Worm (Caenorhabditis elegans) whole organism, midembryonic: ENCODE data around the gene nhr-27.

Experiments used
- T22C8.4 ChIP-seq: fragments of 200-800 bp; sonication (Bioruptor generic); IDR thresholded peaks from 2 replicates; pipeline ENCODE4 v1.3.6; 2022; ENCODE audit warnings: missing genetic modification characterization, missing compliant biosample characterization
- cog-1 ChIP-seq: sonication (generic microtip); optimal IDR thresholded peaks from 2 replicates; lab custom pipeline; 2016; ENCODE audit warnings: missing genetic modification characterization, missing compliant biosample characterization
- flt-1 ChIP-seq: fragments of 200-800 bp; sonication (Bioruptor generic); IDR thresholded peaks from 2 replicates; pipeline ENCODE4 v1.3.6; 2022; ENCODE audit warnings: missing genetic modification characterization, missing compliant biosample characterization
- klf-2 ChIP-seq: fragments of 200-800 bp; sonication (Bioruptor generic); conservative IDR thresholded peaks from 2 replicates; pipeline ENCODE4 v1.3.6; 2022; ENCODE audit warnings: missing genetic modification reagents, missing genetic modification characterization, missing compliant biosample characterization
- med-1 ChIP-seq: sonication (generic microtip); optimal IDR thresholded peaks from 2 replicates; lab custom pipeline; 2017; ENCODE audit warnings: missing genetic modification characterization, mild to moderate bottlenecking, missing compliant biosample characterization, antibody characterized with exemption, missing genetic modification reagents; ENCODE audit not compliant: insufficient read depth
- ref-1 ChIP-seq: fragments of 200-800 bp; sonication (Bioruptor generic); conservative IDR thresholded peaks from 2 replicates; pipeline ENCODE4 v1.3.6; 2022; ENCODE audit warnings: missing genetic modification reagents, missing genetic modification characterization, missing compliant biosample characterization
- tab-1 ChIP-seq: fragments of 200-800 bp; sonication (Bioruptor generic); IDR thresholded peaks from 2 replicates; pipeline ENCODE4 v1.3.6; 2022; ENCODE audit warnings: missing genetic modification characterization, missing compliant biosample characterization
- ztf-23 ChIP-seq: fragments of 200-800 bp; sonication (Bioruptor generic); IDR thresholded peaks from 2 replicates; pipeline ENCODE4 v1.3.6; 2022; ENCODE audit warnings: missing genetic modification reagents, missing genetic modification characterization, missing compliant biosample characterization
- ztf-29 ChIP-seq: fragments of 200-800 bp; sonication (Bioruptor generic); IDR thresholded peaks from 2 replicates; pipeline ENCODE4 v1.3.6; 2022; ENCODE audit warnings: missing genetic modification reagents, missing genetic modification characterization, missing compliant biosample characterization

nhr-27 gene

DNA sequence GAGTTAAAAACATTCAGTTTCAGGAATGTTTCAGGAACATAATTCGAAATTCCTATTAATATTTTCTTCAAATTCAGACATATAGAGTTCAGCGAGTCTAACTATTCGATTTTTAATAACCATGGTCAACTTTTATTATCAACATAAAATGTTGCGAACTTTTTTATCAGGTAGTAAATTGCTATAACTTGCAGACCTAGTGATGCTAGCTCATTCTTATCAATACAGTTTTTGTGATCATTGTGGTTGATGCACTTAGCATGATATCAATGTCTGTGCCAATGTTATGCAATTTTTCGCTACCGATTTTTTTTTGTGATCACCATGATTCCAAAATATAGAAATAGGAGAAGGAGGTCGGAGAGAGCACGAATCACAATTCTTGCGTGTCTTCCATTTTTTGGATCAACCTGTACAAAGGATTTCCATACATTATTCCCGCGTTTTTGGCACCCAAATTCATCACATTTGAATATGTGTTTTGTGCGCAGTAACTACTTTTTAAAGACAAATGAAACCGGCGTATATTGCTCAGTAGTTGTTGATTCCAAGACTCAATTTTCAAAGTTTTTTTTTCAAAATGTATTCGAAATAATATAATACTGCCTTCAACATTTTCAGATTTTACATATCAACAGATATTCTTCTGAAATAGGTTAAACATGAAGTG lies 76.8 kb downstream of the nhr-27 start, which contains the start of gene pgp-12:
TSS of gene pgp-12 (plus strand) at position 620 of the 670 bp plus-strand sequence.
- TF ChIP-seq klf-2 (no peak), med-1 (GFP tag; lab: Kevin White, UChicago) (no peak), ref-1 (GFP tag; lab: Robert Waterston, UW) (no peak), flt-1 (no peak), cog-1 (tag; lab: Kevin White, UChicago) (no peak), ztf-23 (GFP tag; lab: Robert Waterston, UW) (no peak), ztf-29 (GFP tag; lab: Robert Waterston, UW) (no peak), T22C8.4 (GFP tag; lab: Robert Waterston, UW) (no peak), tab-1 (GFP tag; lab: Robert Waterston, UW) (no peak)

DNA sequence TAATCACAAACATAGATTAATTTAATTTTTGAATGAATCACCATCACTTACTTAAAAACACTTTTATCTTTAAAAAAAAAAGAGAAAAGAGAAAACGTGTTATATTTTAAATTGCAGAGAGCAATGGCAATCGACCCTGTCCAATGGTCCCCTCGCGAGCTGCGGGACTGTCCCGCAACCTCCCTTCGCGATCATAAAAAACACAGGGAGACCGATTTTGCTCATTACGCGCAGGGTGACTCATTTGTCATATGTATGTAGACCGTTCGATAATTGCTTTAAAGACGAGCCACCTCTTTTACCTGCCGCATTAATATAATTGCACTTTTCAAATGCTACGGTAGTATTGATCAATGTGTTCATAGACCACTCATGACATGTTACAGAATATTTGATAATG lies 78.0 kb downstream of the nhr-27 start:
- no peak for TF ChIP-seq ref-1 (GFP tag; lab: Robert Waterston, UW)
- no peak for TF ChIP-seq ztf-23 (GFP tag; lab: Robert Waterston, UW)
- TF ChIP-seq T22C8.4 (GFP tag; lab: Robert Waterston, UW) = no peak
- TF ChIP-seq med-1 (GFP tag; lab: Kevin White, UChicago) = no peak
- TF ChIP-seq cog-1 (tag; lab: Kevin White, UChicago) = no peak
- no peak for TF ChIP-seq ztf-29 (GFP tag; lab: Robert Waterston, UW)
- TF ChIP-seq klf-2 = no peak
- no peak for TF ChIP-seq flt-1
- TF ChIP-seq tab-1 (GFP tag; lab: Robert Waterston, UW) = no peak

DNA sequence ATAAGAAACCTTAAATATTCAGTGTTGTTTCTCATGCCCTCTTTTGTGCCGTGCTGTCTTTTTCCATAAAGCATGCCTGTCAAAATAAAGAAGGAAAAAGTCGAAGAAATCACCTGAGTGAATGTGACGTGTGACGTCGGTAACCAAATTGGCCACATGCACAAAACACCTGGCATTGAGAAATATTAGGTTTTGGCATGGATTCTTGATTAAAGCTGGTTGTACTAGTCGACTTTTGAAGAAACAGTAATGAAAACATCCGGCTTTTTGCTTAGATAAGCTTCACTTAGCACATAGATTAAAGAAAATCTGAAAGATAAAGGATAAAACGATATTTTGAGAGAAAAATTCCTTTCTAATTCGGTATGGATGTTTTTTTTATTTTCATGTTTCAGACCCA lies 82.0 kb downstream of the nhr-27 start:
- TF ChIP-seq T22C8.4 (GFP tag; lab: Robert Waterston, UW) (no peak), klf-2 (no peak), cog-1 (tag; lab: Kevin White, UChicago) (no peak), tab-1 (GFP tag; lab: Robert Waterston, UW) (no peak)

- no peak for TF ChIP-seq T22C8.4 (GFP tag; lab: Robert Waterston, UW)
- no peak for TF ChIP-seq klf-2
- no peak for TF ChIP-seq ztf-23 (GFP tag; lab: Robert Waterston, UW)
- no peak for TF ChIP-seq med-1 (GFP tag; lab: Kevin White, UChicago)
- no peak for TF ChIP-seq flt-1
- TF ChIP-seq cog-1 (tag; lab: Kevin White, UChicago) = no peak
- TF ChIP-seq ztf-29 (GFP tag; lab: Robert Waterston, UW) = no peak
- TF ChIP-seq ref-1 (GFP tag; lab: Robert Waterston, UW) = no peak
- no peak for TF ChIP-seq tab-1 (GFP tag; lab: Robert Waterston, UW)
These were observed 86.7 kb downstream of the nhr-27 start for ce11 chrX:12721429-12721828.

DNA sequence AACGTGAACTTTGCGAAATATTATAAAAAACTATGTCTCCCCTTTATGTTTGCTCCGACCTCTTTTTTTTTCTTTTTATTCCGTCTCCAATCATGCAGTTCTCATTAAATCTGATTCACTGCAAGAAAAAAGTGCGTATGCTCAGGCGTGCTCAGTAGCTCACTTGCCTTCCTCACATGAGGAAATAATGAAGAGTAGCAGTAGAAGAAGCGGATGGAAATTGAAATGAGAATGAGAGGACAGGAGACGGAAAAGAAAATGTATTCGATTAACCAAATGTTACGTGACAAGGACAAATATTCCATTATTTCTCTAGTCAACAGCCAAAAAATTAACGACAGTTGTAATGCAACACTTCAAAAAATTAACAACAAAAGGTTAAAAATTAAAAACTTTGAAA lies 95.1 kb downstream of the nhr-27 start:
- TF ChIP-seq T22C8.4 (GFP tag; lab: Robert Waterston, UW) (no peak), ztf-23 (GFP tag; lab: Robert Waterston, UW) (no peak), tab-1 (GFP tag; lab: Robert Waterston, UW) (no peak), ztf-29 (GFP tag; lab: Robert Waterston, UW) (no peak), ref-1 (GFP tag; lab: Robert Waterston, UW) (no peak), flt-1 (no peak), med-1 (GFP tag; lab: Kevin White, UChicago) (no peak), cog-1 (tag; lab: Kevin White, UChicago) (no peak), klf-2 (no peak)

ce11 chrX:12712353-12712752 lies 95.8 kb downstream of the nhr-27 start, which contains the start of gene rgs-2:
rgs-2 (plus strand) TSS chrX:12712653.
- TF ChIP-seq ztf-29 (GFP tag; lab: Robert Waterston, UW) (no peak), med-1 (GFP tag; lab: Kevin White, UChicago) (no peak), tab-1 (GFP tag; lab: Robert Waterston, UW) (no peak), flt-1 (no peak), cog-1 (tag; lab: Kevin White, UChicago) (no peak), ref-1 (GFP tag; lab: Robert Waterston, UW) (no peak), ztf-23 (GFP tag; lab: Robert Waterston, UW) (no peak), T22C8.4 (GFP tag; lab: Robert Waterston, UW) (no peak), klf-2 (no peak)

ce11 chrX:12704721-12705120 lies 103.4 kb downstream of the nhr-27 start, which contains the start of gene nhr-272:
nhr-272 (minus strand) TSS chrX:12704821.
- no peak for TF ChIP-seq cog-1 (tag; lab: Kevin White, UChicago)
- TF ChIP-seq ztf-29 (GFP tag; lab: Robert Waterston, UW) = no peak
- no peak for TF ChIP-seq ref-1 (GFP tag; lab: Robert Waterston, UW)

DNA sequence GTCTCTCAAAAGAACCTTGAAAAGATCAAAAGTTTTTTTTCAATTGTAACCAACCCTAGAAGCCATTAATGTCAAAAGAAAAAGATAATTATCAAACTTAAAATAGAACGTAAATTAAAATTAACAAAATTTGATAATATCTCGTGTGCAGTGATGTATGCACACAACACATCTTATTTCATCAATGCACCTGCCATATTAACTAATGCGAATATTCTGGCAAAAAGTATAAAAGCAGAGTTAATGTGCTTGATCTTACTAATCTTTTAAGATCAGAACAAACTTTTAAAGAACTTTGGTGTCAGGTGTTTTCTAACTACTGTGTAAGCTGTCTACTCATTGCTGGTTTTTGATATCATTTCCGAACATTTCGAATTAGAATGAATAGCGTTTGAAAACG lies 105.4 kb downstream of the nhr-27 start:
- TF ChIP-seq cog-1 (tag; lab: Kevin White, UChicago) (no peak), flt-1 (no peak), ref-1 (GFP tag; lab: Robert Waterston, UW) (no peak), klf-2 (no peak), ztf-29 (GFP tag; lab: Robert Waterston, UW) (no peak), tab-1 (GFP tag; lab: Robert Waterston, UW) (no peak), ztf-23 (GFP tag; lab: Robert Waterston, UW) (no peak)

DNA sequence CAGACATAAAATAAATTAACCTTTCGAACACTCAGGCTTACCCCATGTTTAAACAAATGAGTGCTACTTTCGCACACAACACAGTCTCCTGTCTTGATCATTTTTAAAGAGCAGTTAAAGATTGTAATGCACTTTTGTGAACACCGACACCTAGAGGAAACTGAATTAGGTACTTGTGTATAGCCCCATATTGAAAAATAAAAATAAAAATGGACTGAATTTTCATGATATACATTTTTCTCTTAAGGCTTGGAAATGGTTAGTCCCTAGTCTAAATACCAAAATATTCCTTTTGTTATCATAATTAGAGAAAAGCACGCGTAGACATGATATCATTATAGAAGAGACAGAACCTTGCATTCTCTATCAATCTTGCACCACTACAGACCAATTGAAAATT lies 106.2 kb downstream of the nhr-27 start, which contains the start of gene nhr-214:
TSS of gene nhr-214 (minus strand) at position 101 of the 400 bp plus-strand sequence.
- TF ChIP-seq klf-2 (no peak), cog-1 (tag; lab: Kevin White, UChicago) (no peak), ztf-29 (GFP tag; lab: Robert Waterston, UW) (no peak), flt-1 (no peak), T22C8.4 (GFP tag; lab: Robert Waterston, UW) (no peak)

DNA sequence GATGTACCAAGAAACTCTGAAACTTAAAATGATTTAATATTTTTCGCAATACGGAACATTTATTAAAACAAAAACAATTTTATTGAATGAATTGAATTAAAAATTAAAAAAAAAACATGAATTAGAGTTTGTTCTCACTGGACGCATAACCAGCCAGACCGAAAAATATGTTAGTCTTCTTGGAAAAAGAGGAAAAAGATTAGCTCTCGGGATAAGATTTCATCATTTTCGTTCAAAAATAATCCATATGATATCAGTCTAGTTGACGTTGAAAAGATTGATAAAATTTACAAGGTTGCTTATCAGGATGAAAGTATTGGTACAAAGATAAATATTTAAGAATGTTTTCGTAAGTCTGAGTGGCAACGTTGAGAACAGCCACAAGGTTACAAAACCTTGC lies 107.7 kb downstream of the nhr-27 start, which contains the start of gene nhr-26:
TSS of gene nhr-26 (minus strand) at position 10 of the 400 bp plus-strand sequence.
- TF ChIP-seq ref-1 (GFP tag; lab: Robert Waterston, UW) (no peak), med-1 (GFP tag; lab: Kevin White, UChicago) (no peak), flt-1 (no peak), ztf-23 (GFP tag; lab: Robert Waterston, UW) (no peak), ztf-29 (GFP tag; lab: Robert Waterston, UW) (no peak)
